Fruit fly (Drosophila melanogaster) whole organism, embryonic: Measurements from ENCODE around the gene foxo.

Source experiments
- BEAF-32 ChIP-seq: fragments of 200-800 bp; sonication (Bioruptor generic); optimal IDR thresholded peaks from 3 replicates; lab custom pipeline; 2017; ENCODE audit warnings: missing biosample characterization, missing genetic modification characterization, mild to moderate bottlenecking, moderate library complexity, missing genetic modification reagents
- CG10209 ChIP-seq: fragments of 200-800 bp; sonication (Bioruptor generic); optimal IDR thresholded peaks from 3 replicates; lab custom pipeline; 2017; ENCODE audit warnings: missing biosample characterization, mild to moderate bottlenecking, missing genetic modification characterization, missing genetic modification reagents
- CG10267 ChIP-seq: fragments of 200-800 bp; sonication (Bioruptor generic); optimal IDR thresholded peaks from 2 replicates; lab custom pipeline; 2018; ENCODE audit warnings: missing biosample characterization, mild to moderate bottlenecking, missing genetic modification characterization, moderate library complexity
- CG10366 ChIP-seq: fragments of 200-800 bp; sonication (Bioruptor generic); IDR thresholded peaks from 2 replicates; pipeline ENCODE4 v1.3.6; 2022; ENCODE audit warnings: missing biosample characterization, missing genetic modification characterization
- CG12236 ChIP-seq: fragments of 200-800 bp; sonication (Bioruptor generic); optimal IDR thresholded peaks from 2 replicates; lab custom pipeline; 2016; ENCODE audit warnings: missing biosample characterization, missing genetic modification characterization
- CG14050 ChIP-seq: fragments of 200-800 bp; sonication (Bioruptor generic); IDR thresholded peaks from 3 replicates; pipeline ENCODE4 v1.3.6; 2022; ENCODE audit warnings: missing biosample characterization, missing genetic modification characterization
- CG15269 ChIP-seq: fragments of 200-800 bp; sonication (Bioruptor generic); optimal IDR thresholded peaks from 2 replicates; lab custom pipeline; 2018; ENCODE audit warnings: missing biosample characterization, mild to moderate bottlenecking, missing genetic modification characterization, moderate library complexity
- CG15601 ChIP-seq: fragments of 200-800 bp; sonication (Bioruptor generic); optimal IDR thresholded peaks from 3 replicates; lab custom pipeline; 2019; ENCODE audit warnings: missing biosample characterization, mild to moderate bottlenecking, missing genetic modification characterization, moderate library complexity
- CG3407 ChIP-seq: fragments of 200-800 bp; sonication (Bioruptor generic); optimal IDR thresholded peaks from 2 replicates; lab custom pipeline; 2018; ENCODE audit warnings: missing biosample characterization, mild to moderate bottlenecking, missing genetic modification characterization
- CG34422 ChIP-seq: fragments of 200-800 bp; sonication (Bioruptor generic); IDR thresholded peaks from 3 replicates; pipeline ENCODE4 v1.3.6; 2022; ENCODE audit warnings: missing biosample characterization, missing genetic modification characterization
- CG3726 ChIP-seq: fragments of 200-800 bp; sonication (Bioruptor generic); IDR thresholded peaks from 3 replicates; pipeline ENCODE4, ENCODE4 v1.3.6; 2022; ENCODE audit warnings: missing biosample characterization, missing genetic modification characterization
- CG3838 ChIP-seq: fragments of 200-800 bp; sonication (Bioruptor generic); optimal IDR thresholded peaks from 3 replicates; lab custom pipeline; 2016; ENCODE audit warnings: missing biosample characterization, missing genetic modification characterization
- CG4617 ChIP-seq: fragments of 200-800 bp; sonication (Bioruptor generic); optimal IDR thresholded peaks from 3 replicates; lab custom pipeline; 2016; ENCODE audit warnings: missing biosample characterization, missing genetic modification characterization, borderline replicate concordance
- CG4854 ChIP-seq: fragments of 200-800 bp; sonication (Bioruptor generic); optimal IDR thresholded peaks from 2 replicates; lab custom pipeline; 2016; ENCODE audit warnings: missing biosample characterization, missing genetic modification characterization, inconsistent platforms
- CG5180 ChIP-seq: fragments of 200-800 bp; sonication (Bioruptor generic); optimal IDR thresholded peaks from 3 replicates; lab custom pipeline; 2017; ENCODE audit warnings: missing biosample characterization, missing genetic modification characterization, mild to moderate bottlenecking, moderate library complexity, missing genetic modification reagents
- CG6683 ChIP-seq: fragments of 200-800 bp; sonication (Bioruptor generic); optimal IDR thresholded peaks from 2 replicates; lab custom pipeline; 2017; ENCODE audit warnings: missing biosample characterization, mild to moderate bottlenecking, missing genetic modification characterization, missing genetic modification reagents
- CG7786 ChIP-seq: fragments of 200-800 bp; sonication (Bioruptor generic); optimal IDR thresholded peaks from 2 replicates; lab custom pipeline; 2016; ENCODE audit warnings: missing biosample characterization, missing genetic modification characterization
- CG9215 ChIP-seq: fragments of 200-800 bp; sonication (Bioruptor generic); IDR thresholded peaks from 2 replicates; pipeline ENCODE4 v1.3.6; 2022; ENCODE audit warnings: missing biosample characterization, missing genetic modification characterization
- CG9609 ChIP-seq: fragments of 200-800 bp; sonication (Bioruptor generic); optimal IDR thresholded peaks from 3 replicates; lab custom pipeline; 2016; ENCODE audit warnings: missing biosample characterization, missing genetic modification characterization
- D19B ChIP-seq: fragments of 200-800 bp; sonication (Bioruptor generic); optimal IDR thresholded peaks from 2 replicates; lab custom pipeline; 2017; ENCODE audit warnings: missing biosample characterization, mild to moderate bottlenecking, missing genetic modification characterization
- Doc3 ChIP-seq: fragments of 200-800 bp; sonication (Bioruptor generic); IDR thresholded peaks from 3 replicates; pipeline ENCODE4 v1.3.6; 2022; ENCODE audit warnings: missing biosample characterization, missing genetic modification characterization; ENCODE audit not compliant: partially characterized antibody
- Dp ChIP-seq: fragments of 200-800 bp; sonication (Bioruptor generic); optimal IDR thresholded peaks from 2 replicates; lab custom pipeline; 2018; ENCODE audit warnings: missing biosample characterization, mild to moderate bottlenecking, missing genetic modification characterization, moderate library complexity
- ERR ChIP-seq: fragments of 200-800 bp; sonication (Bioruptor generic); optimal IDR thresholded peaks from 2 replicates; lab custom pipeline; 2016; ENCODE audit warnings: missing biosample characterization, missing genetic modification characterization
- Ets97D ChIP-seq: fragments of 200-800 bp; sonication (Bioruptor generic); optimal IDR thresholded peaks from 3 replicates; lab custom pipeline; 2016; ENCODE audit warnings: missing biosample characterization, missing genetic modification characterization
- Fer3 ChIP-seq: fragments of 200-800 bp; sonication (Bioruptor generic); optimal IDR thresholded peaks from 2 replicates; lab custom pipeline; 2018; ENCODE audit warnings: missing biosample characterization, mild to moderate bottlenecking, missing genetic modification characterization, moderate library complexity
- H15 ChIP-seq: fragments of 200-800 bp; sonication (Bioruptor generic); IDR thresholded peaks from 3 replicates; pipeline ENCODE4 v1.3.6; 2022; ENCODE audit warnings: missing biosample characterization, missing genetic modification characterization
- Hmx ChIP-seq: fragments of 200-800 bp; sonication (Bioruptor generic); optimal IDR thresholded peaks from 2 replicates; lab custom pipeline; 2016; ENCODE audit warnings: missing biosample characterization, missing genetic modification characterization
- NC2α ChIP-seq: fragments of 200-800 bp; sonication (Bioruptor generic); optimal IDR thresholded peaks from 2 replicates; lab custom pipeline; 2016; ENCODE audit warnings: missing biosample characterization, missing genetic modification characterization
- Nf-YA ChIP-seq: fragments of 200-800 bp; sonication (Bioruptor generic); IDR thresholded peaks from 2 replicates; pipeline ENCODE4 v1.3.6; 2022; ENCODE audit warnings: missing biosample characterization, missing genetic modification characterization
- NfI ChIP-seq: fragments of 200-800 bp; sonication (Bioruptor generic); optimal IDR thresholded peaks from 3 replicates; lab custom pipeline; 2018; ENCODE audit warnings: missing biosample characterization, mild to moderate bottlenecking, missing genetic modification characterization, moderate library complexity
- Poxn ChIP-seq: fragments of 200-800 bp; sonication (Bioruptor generic); IDR thresholded peaks from 2 replicates; pipeline ENCODE4 v1.3.6; 2022; ENCODE audit warnings: missing biosample characterization, missing genetic modification characterization
- Vsx1 ChIP-seq: fragments of 200-800 bp; sonication (Bioruptor generic); optimal IDR thresholded peaks from 2 replicates; lab custom pipeline; 2017; ENCODE audit warnings: missing biosample characterization, mild to moderate bottlenecking, missing genetic modification characterization, missing genetic modification reagents
- YL-1 ChIP-seq: fragments of 200-800 bp; sonication (Bioruptor generic); optimal IDR thresholded peaks from 3 replicates; lab custom pipeline; 2017; ENCODE audit warnings: missing biosample characterization, mild to moderate bottlenecking, missing genetic modification characterization
- ap ChIP-seq: fragments of 200-800 bp; sonication (Bioruptor generic); IDR thresholded peaks from 2 replicates; pipeline ENCODE4 v1.3.6; 2022; ENCODE audit warnings: missing biosample characterization, missing genetic modification characterization
- fd64A ChIP-seq: fragments of 200-800 bp; sonication (Bioruptor generic); optimal IDR thresholded peaks from 3 replicates; lab custom pipeline; 2018; ENCODE audit warnings: missing biosample characterization, mild to moderate bottlenecking, missing genetic modification characterization
- fru ChIP-seq: fragments of >200 bp; optimal IDR thresholded peaks from 2 replicates; lab custom pipeline; 2017
- jigr1 ChIP-seq: fragments of 200-800 bp; sonication (Bioruptor generic); IDR thresholded peaks from 3 replicates; pipeline ENCODE4 v1.3.6; 2022; ENCODE audit warnings: missing biosample characterization, missing genetic modification characterization
- lbe ChIP-seq: fragments of 200-800 bp; sonication (Bioruptor generic); optimal IDR thresholded peaks from 2 replicates; lab custom pipeline; 2016; ENCODE audit warnings: missing biosample characterization, mild to moderate bottlenecking, missing genetic modification characterization
- lola ChIP-seq, 3 experiments: fragments of >200 bp in 2 of 3; fragments of 200-800 bp in 1 of 3; sonication (Bioruptor generic) in 1 of 3; optimal IDR thresholded peaks; 2 replicates each; lab custom pipeline; 2017 to 2019; ENCODE audit warnings: missing biosample characterization in 3 of 3, missing genetic modification characterization in 3 of 3, mild to moderate bottlenecking in 1 of 3, moderate library complexity in 1 of 3
- onecut ChIP-seq: fragments of 200-800 bp; sonication (Bioruptor generic); IDR thresholded peaks from 2 replicates; pipeline ENCODE4 v1.3.6; 2022; ENCODE audit warnings: missing biosample characterization, missing genetic modification characterization
- pan ChIP-seq, 4 experiments: fragments of >200 bp in 3 of 4; fragments of 200-800 bp in 1 of 4; sonication (Bioruptor generic) in 1 of 4; optimal IDR thresholded peaks in 3 of 4; IDR thresholded peaks in 1 of 4; 2 replicates each; pipeline versions ENCODE4 v1.3.6 to Lab custom; 2017 to 2022; ENCODE audit warnings: missing biosample characterization in 2 of 4, missing genetic modification characterization in 2 of 4, mixed read lengths in 1 of 4
- rib ChIP-seq: fragments of 200-800 bp; sonication (Bioruptor generic); IDR thresholded peaks from 2 replicates; pipeline ENCODE4 v1.3.6; 2022; ENCODE audit warnings: missing biosample characterization, missing genetic modification characterization
- ro ChIP-seq: fragments of 200-800 bp; sonication (Bioruptor generic); IDR thresholded peaks from 2 replicates; pipeline ENCODE4 v1.3.6; 2022; ENCODE audit warnings: missing biosample characterization, missing genetic modification characterization
- schlank ChIP-seq: fragments of 200-800 bp; sonication (Bioruptor generic); optimal IDR thresholded peaks from 2 replicates; lab custom pipeline; 2018; ENCODE audit warnings: missing biosample characterization, mild to moderate bottlenecking, missing genetic modification characterization
- scrt ChIP-seq: fragments of 200-800 bp; sonication (Bioruptor generic); optimal IDR thresholded peaks from 2 replicates; lab custom pipeline; 2018; ENCODE audit warnings: missing biosample characterization, mild to moderate bottlenecking, missing genetic modification characterization, moderate library complexity
- sug ChIP-seq: fragments of 200-800 bp; optimal IDR thresholded peaks from 2 replicates; lab custom pipeline; 2019; ENCODE audit warnings: missing biosample characterization, mild to moderate bottlenecking, missing genetic modification characterization, moderate library complexity
- tin ChIP-seq: fragments of 200-800 bp; sonication (Bioruptor generic); optimal IDR thresholded peaks from 3 replicates; lab custom pipeline; 2016; ENCODE audit warnings: missing biosample characterization, missing genetic modification characterization
- ttk ChIP-seq: fragments of 200-800 bp; sonication (Bioruptor generic); IDR thresholded peaks from 2 replicates; pipeline ENCODE4 v2.1.2; 2022; ENCODE audit warnings: missing biosample characterization, missing genetic modification characterization
- zfh1 ChIP-seq: fragments of 200-800 bp; sonication (Bioruptor generic); IDR thresholded peaks from 3 replicates; pipeline ENCODE4 v1.3.6; 2022; ENCODE audit warnings: missing biosample characterization, missing genetic modification characterization

foxo gene

dm6 chr3R:14122347-14122812, 65.6 kb downstream of the foxo start, which contains the start of the genes Abi and twf (continued):
- peak; percentile 34 for TF ChIP-seq BEAF-32 (GFP tag; lab: Kevin White, UChicago)
- no peak for TF ChIP-seq sug (tag; lab: Kevin White, UChicago)
- no peak for TF ChIP-seq onecut (GFP tag; lab: Robert Waterston, UW)
- 0 out of 2 replicates have a peak, but pooled peaks have one; percentile 25 for TF ChIP-seq ap
- no peak for TF ChIP-seq pan (optimal IDR thresholded peaks at IDR 0.05; lab: Kevin White, UChicago)
- peak in 1 of 2 experiments; percentile 77 for TF ChIP-seq pan (GFP tag; optimal IDR thresholded peaks at IDR 0.05 in 1 of 2, IDR thresholded peaks at IDR 0.05 in 1 of 2)
- TF ChIP-seq CG3838 (GFP tag; lab: Kevin White, UChicago) = peak; percentile 11
- peak; percentile 63 for TF ChIP-seq Ets97D (GFP tag; lab: Kevin White, UChicago)
- 0 out of 3 replicates have a peak, but pooled peaks have one; percentile 38 for TF ChIP-seq CG3726
- TF ChIP-seq CG4854 (GFP tag; lab: Kevin White, UChicago) = peak; percentile 35
- TF ChIP-seq fru (lab: Kevin White, UChicago) = no peak
- TF ChIP-seq H15 = no peak; the same call in 2 of the 3 replicates
- peak; percentile 45 for TF ChIP-seq CG9609 (GFP tag; lab: Kevin White, UChicago)
- peak; percentile 64 for TF ChIP-seq NfI (GFP tag; lab: Kevin White, UChicago)
- TF ChIP-seq CG10366 (GFP tag; lab: Robert Waterston, UW) = peak; percentile 52
- no peak for TF ChIP-seq CG5180 (GFP tag; lab: Kevin White, UChicago)
- peak in 1 of 3 experiments; percentile 63 for TF ChIP-seq lola (GFP tag; optimal IDR thresholded peaks at IDR 0.05; lab: Kevin White, UChicago)
- TF ChIP-seq lbe (GFP tag; lab: Kevin White, UChicago) = peak; percentile 73
- TF ChIP-seq CG10209 (GFP tag; lab: Kevin White, UChicago) = peak; percentile 68
- TF ChIP-seq CG34422 (GFP tag; lab: Robert Waterston, UW) = peak; percentile 60; the same call in 1 of the 3 replicates
- peak; percentile 31 for TF ChIP-seq scrt (GFP tag; lab: Kevin White, UChicago)
- TF ChIP-seq Doc3 (GFP tag; lab: Robert Waterston, UW) = no peak
- TF ChIP-seq fd64A (GFP tag; lab: Kevin White, UChicago) = no peak
- TF ChIP-seq zfh1 (GFP tag; lab: Robert Waterston, UW) = peak; percentile 71; the same call in 2 of the 3 replicates
- TF ChIP-seq schlank (tag; lab: Kevin White, UChicago) = peak; percentile 9
- peak; percentile 40; the same call in 1 of the 3 replicates for TF ChIP-seq CG14050
- peak; percentile 47 for TF ChIP-seq ERR
- TF ChIP-seq Dp (GFP tag; lab: Kevin White, UChicago) = peak; percentile 15
- peak; percentile 90 for TF ChIP-seq YL-1 (GFP tag; lab: Kevin White, UChicago)
- peak; percentile 41 for TF ChIP-seq ttk (GFP tag; lab: Robert Waterston, UW)
- no peak for TF ChIP-seq Vsx1 (GFP tag; lab: Kevin White, UChicago)
- peak; percentile 62 for TF ChIP-seq Fer3 (tag; lab: Kevin White, UChicago)
- TF ChIP-seq rib = 0 out of 2 replicates have a peak, but pooled peaks have one; percentile 37
- no peak for TF ChIP-seq CG15269 (tag; lab: Kevin White, UChicago)
- TF ChIP-seq CG12236 (GFP tag; lab: Kevin White, UChicago) = no peak
- TF ChIP-seq CG7786 (GFP tag; lab: Kevin White, UChicago) = peak; percentile 34
- peak; percentile 22 for TF ChIP-seq CG6683 (GFP tag; lab: Kevin White, UChicago)
- no peak for TF ChIP-seq Poxn
- TF ChIP-seq CG10267 (tag; lab: Kevin White, UChicago) = peak; percentile 97
- no peak for TF ChIP-seq NC2α
- TF ChIP-seq ro (GFP tag; lab: Robert Waterston, UW) = no peak
- peak; percentile 38 for TF ChIP-seq Hmx (GFP tag; lab: Kevin White, UChicago)
- TF ChIP-seq CG4617 (GFP tag; lab: Kevin White, UChicago) = peak; percentile 97
- TF ChIP-seq CG9215 (GFP tag; lab: Robert Waterston, UW) = peak; percentile 71
- peak; percentile 59 for TF ChIP-seq CG15601 (tag; lab: Kevin White, UChicago)
- peak; percentile 43 for TF ChIP-seq CG3407 (GFP tag; lab: Kevin White, UChicago)
- no peak for TF ChIP-seq jigr1 (GFP tag; lab: Robert Waterston, UW)
- peak; percentile 71 for TF ChIP-seq tin (GFP tag; lab: Kevin White, UChicago)
- TF ChIP-seq D19B = no peak
- peak; percentile 40; the same call in 1 of the 2 replicates for TF ChIP-seq Nf-YA
